Fruit fly (Drosophila melanogaster): Measurements from ENCODE around the gene CG15579.

CG15579 gene

DNA sequence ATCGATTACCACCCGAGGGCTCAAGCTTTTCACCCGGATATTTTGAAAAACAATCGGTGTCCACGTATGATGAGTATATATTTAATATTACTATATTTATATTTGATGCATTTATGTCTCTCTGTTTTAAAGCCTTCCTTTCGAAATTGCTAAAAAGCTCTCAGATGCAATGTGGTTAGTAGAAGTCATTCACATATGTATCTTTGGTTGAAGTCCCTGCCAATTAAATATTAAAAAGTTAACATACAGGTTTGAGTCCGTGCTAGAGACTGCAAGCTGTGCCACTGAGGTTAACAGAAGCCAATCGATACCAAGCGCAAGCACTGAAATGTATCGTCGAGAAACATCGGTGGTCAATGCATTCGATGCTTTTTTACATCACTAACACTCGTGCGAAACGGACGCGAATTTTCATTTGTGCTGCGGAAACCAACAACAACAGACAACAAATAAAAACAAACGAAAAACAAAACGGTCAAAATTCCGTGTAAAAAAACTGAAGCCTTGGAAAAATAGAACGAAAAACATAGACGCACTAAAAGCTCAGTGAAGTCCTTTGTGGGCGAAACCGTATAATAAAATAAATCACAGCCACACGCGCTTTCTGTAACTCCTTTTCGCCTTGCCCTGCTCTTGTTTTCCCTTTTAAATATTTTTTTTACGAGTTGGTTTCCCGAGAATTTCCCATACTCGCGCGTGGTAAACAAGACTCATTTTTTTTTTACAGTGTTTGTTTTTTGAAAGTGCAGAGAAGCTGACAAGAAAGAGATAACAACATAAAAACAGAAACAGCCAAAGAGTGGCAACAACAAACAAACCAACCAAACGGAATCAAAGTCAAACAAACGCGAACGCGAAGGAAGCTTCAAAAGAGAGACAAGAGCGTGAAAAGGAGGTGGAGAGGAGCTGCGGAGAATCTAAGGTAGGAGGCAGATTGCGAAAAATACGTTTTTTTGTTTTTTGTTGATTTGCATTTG lies 10.9 kb upstream of the CG15579 start, which contains the start of gene norpA (continued):
- TF ChIP-seq exex (tag; optimal IDR thresholded peaks at IDR 0.05) (no peak), Oaz (GFP tag; IDR thresholded peaks at IDR 0.05) (no peak), CG11504 (tag; optimal IDR thresholded peaks at IDR 0.05) (peak; percentile 53), CkIIα-i1 (GFP tag; IDR thresholded peaks at IDR 0.05) (no peak), CG31441 (GFP tag; IDR thresholded peaks at IDR 0.05) (no peak), CG18476 (GFP tag; optimal IDR thresholded peaks at IDR 0.05) (no peak), CG11723 (GFP tag; optimal IDR thresholded peaks at IDR 0.05) (peak; percentile 1), amos (GFP tag; IDR thresholded peaks at IDR 0.05; ENCODE audit: partially characterized antibody) (peak; percentile 97), CG42726 (GFP tag; IDR thresholded peaks at IDR 0.05; ENCODE audit: partially characterized antibody) (peak; percentile 97), sqz (GFP tag; optimal IDR thresholded peaks at IDR 0.05) (peak; percentile 44), Ssrp (tag; optimal IDR thresholded peaks at IDR 0.05) (no peak), Sox100B (GFP tag; optimal IDR thresholded peaks at IDR 0.05) (peak; percentile 40), HLHmδ (GFP tag; optimal IDR thresholded peaks at IDR 0.05) (no peak), CG9727 (GFP tag; optimal IDR thresholded peaks at IDR 0.05) (no peak), CG4360 (GFP tag; IDR thresholded peaks at IDR 0.05) (peak; percentile 59), Ets97D (GFP tag; optimal IDR thresholded peaks at IDR 0.05) (peak; percentile 56), E2f2 (GFP tag; IDR thresholded peaks at IDR 0.05) (peak; percentile 73), Tbp (GFP tag; optimal IDR thresholded peaks at IDR 0.05) (no peak), CG7745 (tag; optimal IDR thresholded peaks at IDR 0.05) (no peak), D (optimal IDR thresholded peaks at IDR 0.05) (no peak), D (GFP tag; optimal IDR thresholded peaks at IDR 0.05) (no peak), Lhr (GFP tag; optimal IDR thresholded peaks at IDR 0.05) (peak; percentile 45), CG11456 (GFP tag; IDR thresholded peaks at IDR 0.05) (no peak; the same call in 2 of the 3 replicates), CoRest (tag; optimal IDR thresholded peaks at IDR 0.05) (peak; percentile 24), lov (optimal IDR thresholded peaks at IDR 0.05) (no peak), lov (GFP tag; IDR thresholded peaks at IDR 0.05) (no peak), ab (GFP tag; optimal IDR thresholded peaks at IDR 0.05) (no peak), shn (GFP tag; optimal IDR thresholded peaks at IDR 0.05) (peak; percentile 11), Jarid2 (GFP tag; optimal IDR thresholded peaks at IDR 0.05) (peak; percentile 19), Trl (optimal IDR thresholded peaks at IDR 0.05) (no peak), Trl (GFP tag; optimal IDR thresholded peaks at IDR 0.05) (no peak), CG4854 (GFP tag; optimal IDR thresholded peaks at IDR 0.05) (no peak), CTCF (GFP tag; optimal IDR thresholded peaks at IDR 0.05) (peak; percentile 65), CG32772 (GFP tag; IDR thresholded peaks at IDR 0.05) (no peak), CG1602 (GFP tag; optimal IDR thresholded peaks at IDR 0.05) (no peak), fu2 (GFP tag; optimal IDR thresholded peaks at IDR 0.05) (no peak), CG10209 (GFP tag; optimal IDR thresholded peaks at IDR 0.05) (no peak), pum (GFP tag; optimal IDR thresholded peaks at IDR 0.05) (peak; percentile 34), CG4820 (GFP tag; optimal IDR thresholded peaks at IDR 0.05) (no peak), Awh (GFP tag; IDR thresholded peaks at IDR 0.05) (no peak), CG5180 (GFP tag; optimal IDR thresholded peaks at IDR 0.05) (no peak), pho (GFP tag; optimal IDR thresholded peaks at IDR 0.05) (no peak), CG2120 (GFP tag; optimal IDR thresholded peaks at IDR 0.05) (peak; percentile 9), CG3838 (GFP tag; optimal IDR thresholded peaks at IDR 0.05) (no peak), CG13424 (tag; optimal IDR thresholded peaks at IDR 0.05) (no peak), gsb (GFP tag; IDR thresholded peaks at IDR 0.05) (no peak), CG10267 (tag; optimal IDR thresholded peaks at IDR 0.05) (peak; percentile 23), CG15011 (GFP tag; optimal IDR thresholded peaks at IDR 0.05) (no peak), CG12155 (GFP tag; optimal IDR thresholded peaks at IDR 0.05) (no peak), CG16863 (GFP tag; optimal IDR thresholded peaks at IDR 0.05) (no peak)

All from whole organism, embryonic.